Worm (Caenorhabditis elegans): ENCODE data around the gene C56A3.6.

The C56A3.6 gene

ce11 chrV:13584484-13584883 is 28.3 kb upstream of the C56A3.6 start, which contains the start of gene F53F4.1:
TSS of gene F53F4.1 (plus strand) at chrV:13584784.
- TF ChIP-seq flt-1 (GFP tag; IDR thresholded peaks at IDR 0.05) = no peak
- TF ChIP-seq scrt-1 (GFP tag; IDR thresholded peaks at IDR 0.05) = no peak
- no peak for TF ChIP-seq hnd-1 (tag; optimal IDR thresholded peaks at IDR 0.05)
- TF ChIP-seq sea-1 (GFP tag; conservative IDR thresholded peaks at IDR 0.05) = no peak
- TF ChIP-seq F13C5.2 (tag; optimal IDR thresholded peaks at IDR 0.05) = no peak
- no peak for TF ChIP-seq tbx-37 (GFP tag; conservative IDR thresholded peaks at IDR 0.05)
- TF ChIP-seq aly-1 (tag; optimal IDR thresholded peaks at IDR 0.05) = no peak

DNA sequence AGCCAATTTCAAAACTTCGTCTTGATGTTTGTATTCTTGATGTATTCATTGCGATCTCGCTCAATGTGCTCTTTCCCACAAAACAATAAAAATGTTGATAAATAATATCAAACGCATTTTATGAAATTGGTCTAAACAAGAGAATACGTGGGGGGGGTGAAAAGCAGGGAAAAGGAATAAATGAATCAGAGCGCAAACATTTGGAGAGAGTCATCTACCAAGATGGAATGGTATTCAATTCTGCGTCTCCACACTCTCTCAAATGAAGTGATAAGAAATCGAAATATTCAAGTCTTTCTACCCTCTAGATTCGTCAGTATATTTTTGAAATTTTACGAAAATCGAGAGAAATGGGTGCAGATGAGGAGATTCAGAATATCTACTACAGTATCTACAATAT is 24.5 kb upstream of the C56A3.6 start, which contains the start of gene C50B8.5:
C50B8.5 (plus strand) TSS at position 273 of the 400 bp plus-strand sequence.
- TF ChIP-seq hmbx-1 (tag; optimal IDR thresholded peaks at IDR 0.05) (no peak), hmg-4 (GFP tag; optimal IDR thresholded peaks at IDR 0.05) (no peak), tbx-37 (GFP tag; conservative IDR thresholded peaks at IDR 0.05) (no peak), ceh-36 (tag; optimal IDR thresholded peaks at IDR 0.05) (no peak), pes-1 (GFP tag; IDR thresholded peaks at IDR 0.05) (no peak), hnd-1 (tag; optimal IDR thresholded peaks at IDR 0.05) (no peak), B0310.2 (tag; optimal IDR thresholded peaks at IDR 0.05) (no peak), sea-1 (GFP tag; conservative IDR thresholded peaks at IDR 0.05) (no peak), ceh-13 (GFP tag; optimal IDR thresholded peaks at IDR 0.05) (no peak), scrt-1 (GFP tag; IDR thresholded peaks at IDR 0.05) (no peak), ets-7 (tag; optimal IDR thresholded peaks at IDR 0.05) (no peak), ama-1 (optimal IDR thresholded peaks at IDR 0.05) (no peak)

DNA sequence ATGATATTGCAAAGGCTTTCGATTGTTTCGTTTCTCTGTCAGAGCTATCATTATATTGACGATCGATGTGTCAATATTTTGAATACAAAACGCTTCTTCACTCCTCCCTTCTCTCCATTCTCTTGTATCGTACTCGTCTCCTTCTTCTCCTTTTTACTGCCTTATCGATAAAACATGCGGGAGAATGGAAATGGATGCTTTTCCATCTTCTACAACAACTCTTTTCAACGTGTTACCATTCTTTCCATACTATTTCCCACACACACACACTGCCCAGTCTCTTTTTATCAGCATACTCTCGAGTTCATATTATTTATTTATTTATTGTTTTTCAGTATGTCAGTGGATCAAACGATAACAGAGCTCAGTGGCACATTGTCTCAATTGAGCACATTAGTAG is 22.4 kb upstream of the C56A3.6 start, which contains the start of gene C50B8.6:
C50B8.6 (plus strand) TSS at position 336 of the 400 bp plus-strand sequence.
- no peak for TF ChIP-seq ceh-36 (tag; optimal IDR thresholded peaks at IDR 0.05)

- TF ChIP-seq ets-7 (tag; optimal IDR thresholded peaks at IDR 0.05) = no peak
- no peak for TF ChIP-seq aly-1 (tag; optimal IDR thresholded peaks at IDR 0.05)
- no peak for TF ChIP-seq hmbx-1 (tag; optimal IDR thresholded peaks at IDR 0.05)
- TF ChIP-seq B0310.2 (tag; optimal IDR thresholded peaks at IDR 0.05) = no peak
- no peak for TF ChIP-seq F13C5.2 (tag; optimal IDR thresholded peaks at IDR 0.05)
- TF ChIP-seq ceh-13 (GFP tag; optimal IDR thresholded peaks at IDR 0.05) = no peak
- TF ChIP-seq tbx-11 (GFP tag; IDR thresholded peaks at IDR 0.05) = no peak
- no peak for TF ChIP-seq ama-1 (optimal IDR thresholded peaks at IDR 0.05)
- TF ChIP-seq hmg-4 (GFP tag; optimal IDR thresholded peaks at IDR 0.05) = no peak
- TF ChIP-seq flt-1 (GFP tag; IDR thresholded peaks at IDR 0.05) = no peak
- no peak for TF ChIP-seq pes-1 (GFP tag; IDR thresholded peaks at IDR 0.05)
Observed at ce11 chrV:13577463-13577862, 21.3 kb upstream of the C56A3.6 start.

DNA sequence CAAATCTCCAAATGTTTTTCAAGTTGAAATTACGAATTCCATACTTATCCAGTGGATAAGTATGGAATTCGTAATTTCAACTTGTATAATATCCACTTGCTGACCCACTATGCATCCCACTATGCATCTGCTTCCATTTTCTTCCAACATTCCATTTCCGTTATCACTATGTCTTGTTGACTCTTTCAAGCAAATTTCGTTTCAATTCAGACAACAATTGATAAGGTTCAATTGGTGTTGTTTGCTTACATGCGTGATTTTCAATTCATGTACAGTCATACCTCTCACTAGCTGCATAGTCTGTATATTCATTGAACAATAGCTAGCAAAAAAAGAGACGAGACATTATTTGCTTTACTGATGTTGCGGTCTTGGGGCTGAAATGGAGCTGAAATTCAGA is 20.6 kb upstream of the C56A3.6 start:
- TF ChIP-seq hmg-4 (GFP tag; optimal IDR thresholded peaks at IDR 0.05) = no peak
- TF ChIP-seq flt-1 (GFP tag; IDR thresholded peaks at IDR 0.05) = no peak
- no peak for TF ChIP-seq pes-1 (GFP tag; IDR thresholded peaks at IDR 0.05)
- no peak for TF ChIP-seq sea-1 (GFP tag; conservative IDR thresholded peaks at IDR 0.05)
- TF ChIP-seq B0310.2 (tag; optimal IDR thresholded peaks at IDR 0.05) = no peak
- no peak for TF ChIP-seq tbx-37 (GFP tag; conservative IDR thresholded peaks at IDR 0.05)
- TF ChIP-seq ceh-13 (GFP tag; optimal IDR thresholded peaks at IDR 0.05) = no peak
- no peak for TF ChIP-seq ceh-36 (tag; optimal IDR thresholded peaks at IDR 0.05)

DNA sequence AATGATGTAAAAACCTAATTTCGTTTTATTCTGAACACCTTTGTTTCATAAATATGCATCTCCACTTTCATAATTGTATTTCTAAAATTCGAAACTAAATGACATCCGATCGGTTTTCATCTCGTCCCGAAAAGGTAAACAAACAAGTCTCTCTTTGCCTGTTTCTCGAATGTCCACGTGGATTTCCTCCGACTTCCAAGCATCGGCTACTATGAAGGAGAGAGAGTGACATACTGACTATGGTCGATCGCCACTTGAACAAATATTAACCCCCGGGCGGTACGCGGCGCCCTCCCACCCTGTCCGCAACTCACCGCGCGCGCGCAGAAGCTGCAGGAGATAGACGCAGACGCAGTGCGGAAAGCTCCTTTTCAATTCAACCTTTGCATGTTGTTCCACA is 19.7 kb upstream of the C56A3.6 start:
- TF ChIP-seq ama-1 (optimal IDR thresholded peaks at IDR 0.05) = no peak
- no peak for TF ChIP-seq sea-1 (GFP tag; conservative IDR thresholded peaks at IDR 0.05)
- no peak for TF ChIP-seq hmg-4 (GFP tag; optimal IDR thresholded peaks at IDR 0.05)
- TF ChIP-seq flt-1 (GFP tag; IDR thresholded peaks at IDR 0.05) = no peak
- TF ChIP-seq F13C5.2 (tag; optimal IDR thresholded peaks at IDR 0.05) = no peak
- no peak for TF ChIP-seq pes-1 (GFP tag; IDR thresholded peaks at IDR 0.05)
- TF ChIP-seq tbx-11 (GFP tag; IDR thresholded peaks at IDR 0.05) = no peak
- no peak for TF ChIP-seq aly-1 (tag; optimal IDR thresholded peaks at IDR 0.05)
- TF ChIP-seq ceh-36 (tag; optimal IDR thresholded peaks at IDR 0.05) = no peak
- no peak for TF ChIP-seq tra-4 (tag; optimal IDR thresholded peaks at IDR 0.05)
- TF ChIP-seq hmbx-1 (tag; optimal IDR thresholded peaks at IDR 0.05) = no peak

DNA sequence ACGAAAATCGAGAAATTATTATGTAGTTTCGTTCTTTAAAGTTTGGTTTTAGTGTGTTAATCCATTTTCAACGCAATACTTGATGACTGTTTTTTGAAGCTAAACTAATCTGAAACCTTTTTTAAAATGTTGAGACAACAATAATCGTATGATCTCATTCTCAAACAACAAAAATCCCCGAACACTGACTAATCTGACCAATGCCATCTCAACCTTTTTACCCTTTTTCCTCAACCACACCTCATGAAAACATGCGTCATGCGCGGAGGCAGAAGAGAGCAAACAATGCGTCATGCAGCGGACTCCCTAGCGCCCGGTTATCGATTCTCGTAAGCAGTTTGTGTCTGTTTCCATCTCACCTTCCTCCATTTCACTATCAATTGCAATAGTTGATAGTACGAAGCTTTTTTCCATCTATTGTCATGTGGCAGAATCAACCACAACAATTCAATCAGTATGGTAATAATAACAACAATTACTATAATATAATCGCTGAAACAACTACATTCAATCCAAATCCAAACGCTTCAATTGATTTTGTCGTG is 15.6 kb upstream of the C56A3.6 start, which contains the start of gene C50B8.4:
C50B8.4 (plus strand) TSS at position 299 of the 545 bp plus-strand sequence.
- TF ChIP-seq tra-4 (tag; optimal IDR thresholded peaks at IDR 0.05) (no peak), ceh-36 (tag; optimal IDR thresholded peaks at IDR 0.05) (no peak), hnd-1 (tag; optimal IDR thresholded peaks at IDR 0.05) (no peak), B0310.2 (tag; optimal IDR thresholded peaks at IDR 0.05) (no peak)

DNA sequence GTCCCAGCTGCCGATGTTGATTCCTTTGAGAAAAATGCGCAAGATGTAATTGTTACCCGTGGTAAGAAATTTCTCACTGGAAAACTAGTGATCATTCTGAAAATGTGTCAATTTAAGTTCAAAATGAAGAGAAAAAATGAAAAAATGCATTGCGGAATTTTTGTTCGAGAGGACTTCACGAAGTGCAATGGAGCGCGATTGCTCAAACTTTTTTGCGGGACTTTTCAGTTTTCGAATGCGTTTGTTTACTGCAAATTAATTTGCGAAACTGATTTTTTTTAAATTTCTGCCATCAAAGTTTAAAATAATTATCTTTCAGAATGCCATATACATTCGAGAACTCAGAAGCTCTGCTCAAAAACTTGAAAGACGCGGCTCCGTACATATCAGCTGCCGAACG is 12.3 kb upstream of the C56A3.6 start, which contains the start of the genes nuaf-1 and bir-2:
nuaf-1 (minus strand) TSS at position 98 of the 400 bp plus-strand sequence.
bir-2 (plus strand) TSS at position 318 of the 400 bp plus-strand sequence.
- no peak for TF ChIP-seq sea-1 (GFP tag; conservative IDR thresholded peaks at IDR 0.05)
- TF ChIP-seq scrt-1 (GFP tag; IDR thresholded peaks at IDR 0.05) = no peak
- TF ChIP-seq tbx-37 (GFP tag; conservative IDR thresholded peaks at IDR 0.05) = no peak
- no peak for TF ChIP-seq B0310.2 (tag; optimal IDR thresholded peaks at IDR 0.05)
- TF ChIP-seq ets-7 (tag; optimal IDR thresholded peaks at IDR 0.05) = no peak
- TF ChIP-seq tbx-11 (GFP tag; IDR thresholded peaks at IDR 0.05) = no peak
- no peak for TF ChIP-seq pes-1 (GFP tag; IDR thresholded peaks at IDR 0.05)
- no peak for TF ChIP-seq flt-1 (GFP tag; IDR thresholded peaks at IDR 0.05)
- TF ChIP-seq F13C5.2 (tag; optimal IDR thresholded peaks at IDR 0.05) = no peak
- no peak for TF ChIP-seq ceh-36 (tag; optimal IDR thresholded peaks at IDR 0.05)
- no peak for TF ChIP-seq ceh-13 (GFP tag; optimal IDR thresholded peaks at IDR 0.05)
- no peak for TF ChIP-seq hmbx-1 (tag; optimal IDR thresholded peaks at IDR 0.05)

Measured in whole organism, early embryonic.